Fruit fly (Drosophila melanogaster) S2 (cell line): ENCODE measurements around the gene Rab8.

Experiments used
- CG8478 ChIP-seq: fragments of >200 bp; optimal IDR thresholded peaks from 2 replicates; lab custom pipeline; 2018
- CTCF ChIP-seq, 2 experiments: fragments of >200 bp; optimal IDR thresholded peaks; 2 replicates each; lab custom pipeline; 2018

dm6 chr3L:19870843-19871666 lies at the start of gene Rab8, which contains the start of gene Usp32:
- no peak for TF ChIP-seq CTCF (optimal IDR thresholded peaks at IDR 0.05; lab: Kevin White, UChicago)
- TF ChIP-seq CG8478 (lab: Kevin White, UChicago) = no peak
